Worm (Caenorhabditis elegans) whole organism, L2 larva: Measurements from ENCODE around the gene Y94H6A.7.

ENCODE experiments used
- C34F6.9 ChIP-seq: fragments of 150-350 bp; optimal IDR thresholded peaks from 2 replicates; lab custom pipeline; 2014; ENCODE audit warnings: missing biosample characterization, missing genetic modification characterization
- F13H6.1 ChIP-seq: sonication (generic microtip); optimal IDR thresholded peaks from 2 replicates; lab custom pipeline; 2016; ENCODE audit warnings: missing genetic modification characterization, missing compliant biosample characterization
- Y55F3AM.14 ChIP-seq: fragments of 200-800 bp; sonication (Bioruptor generic); optimal IDR thresholded peaks from 2 replicates; lab custom pipeline; 2018; ENCODE audit warnings: mild to moderate bottlenecking, missing genetic modification characterization, missing compliant biosample characterization
- ZK546.5 ChIP-seq: sonication (generic microtip); optimal IDR thresholded peaks from 2 replicates; lab custom pipeline; 2017; ENCODE audit warnings: missing biosample characterization, missing genetic modification characterization
- alr-1 ChIP-seq: fragments of 150-350 bp; optimal IDR thresholded peaks from 2 replicates; lab custom pipeline; 2014; ENCODE audit warnings: missing biosample characterization, missing genetic modification characterization
- aly-2 ChIP-seq: fragments of 150-350 bp; optimal IDR thresholded peaks from 2 replicates; lab custom pipeline; 2014; ENCODE audit warnings: missing biosample characterization, missing genetic modification characterization
- ama-1 ChIP-seq: fragments of 150-350 bp; optimal IDR thresholded peaks from 2 replicates; lab custom pipeline; 2018; ENCODE audit warnings: inconsistent platforms
- blmp-1 ChIP-seq: sonication (generic microtip); optimal IDR thresholded peaks from 2 replicates; lab custom pipeline; 2017; ENCODE audit warnings: missing genetic modification characterization, mild to moderate bottlenecking, missing compliant biosample characterization, antibody characterized with exemption, moderate library complexity; ENCODE audit not compliant: insufficient read depth
- ceh-16 ChIP-seq: fragments of 150-350 bp; optimal IDR thresholded peaks from 2 replicates; lab custom pipeline; 2014; ENCODE audit warnings: missing biosample characterization, missing genetic modification characterization
- ceh-82 ChIP-seq: fragments of 150-350 bp; optimal IDR thresholded peaks from 2 replicates; lab custom pipeline; 2014; ENCODE audit warnings: missing biosample characterization, missing genetic modification characterization
- crh-2 ChIP-seq: sonication (generic microtip); optimal IDR thresholded peaks from 2 replicates; lab custom pipeline; 2017; ENCODE audit warnings: missing biosample characterization, missing genetic modification characterization
- dmd-4 ChIP-seq: sonication (generic microtip); optimal IDR thresholded peaks from 2 replicates; lab custom pipeline; 2017; ENCODE audit warnings: missing biosample characterization, missing genetic modification characterization
- egl-27 ChIP-seq: sonication (generic microtip); optimal IDR thresholded peaks from 3 replicates; lab custom pipeline; 2017; ENCODE audit warnings: missing biosample characterization, missing genetic modification reagents, missing genetic modification characterization
- elt-1 ChIP-seq: fragments of 150-350 bp; optimal IDR thresholded peaks from 2 replicates; lab custom pipeline; 2014; ENCODE audit warnings: missing biosample characterization, missing genetic modification characterization
- elt-3 ChIP-seq: sonication (generic microtip); optimal IDR thresholded peaks from 2 replicates; lab custom pipeline; 2017; ENCODE audit warnings: missing biosample characterization, missing genetic modification characterization
- gmeb-1 ChIP-seq: fragments of 150-350 bp; optimal IDR thresholded peaks from 2 replicates; lab custom pipeline; 2014; ENCODE audit warnings: missing biosample characterization, missing genetic modification characterization
- lin-13 ChIP-seq: fragments of 150-350 bp; optimal IDR thresholded peaks from 2 replicates; lab custom pipeline; 2014; ENCODE audit warnings: missing biosample characterization, missing genetic modification reagents, missing genetic modification characterization
- lsy-2 ChIP-seq, 2 experiments: fragments of 150-350 bp in 1 of 2; sonication (generic microtip) in 1 of 2; optimal IDR thresholded peaks; 2 replicates each; lab custom pipeline; 2014 to 2017; ENCODE audit warnings: missing biosample characterization in 2 of 2, missing genetic modification characterization in 2 of 2
- mab-5 ChIP-seq: fragments of 150-350 bp; optimal IDR thresholded peaks from 2 replicates; lab custom pipeline; 2014; ENCODE audit warnings: missing biosample characterization, missing genetic modification characterization
- mdl-1 ChIP-seq, 2 experiments: fragments of 150-350 bp in 1 of 2; sonication (generic microtip) in 1 of 2; optimal IDR thresholded peaks; 2 replicates each; lab custom pipeline; 2017; ENCODE audit warnings: missing biosample characterization in 2 of 2, missing genetic modification characterization in 2 of 2
- nhr-11 ChIP-seq: fragments of 150-350 bp; optimal IDR thresholded peaks from 2 replicates; lab custom pipeline; 2014; ENCODE audit warnings: missing biosample characterization, missing genetic modification characterization
- nhr-12 ChIP-seq: fragments of 150-350 bp; optimal IDR thresholded peaks from 2 replicates; lab custom pipeline; 2014; ENCODE audit warnings: missing biosample characterization, missing genetic modification characterization
- nhr-129 ChIP-seq: fragments of 150-350 bp; optimal IDR thresholded peaks from 2 replicates; lab custom pipeline; 2014; ENCODE audit warnings: missing biosample characterization, missing genetic modification characterization
- nhr-21 ChIP-seq: fragments of 150-350 bp; optimal IDR thresholded peaks from 2 replicates; lab custom pipeline; 2014; ENCODE audit warnings: missing biosample characterization, missing genetic modification characterization
- nhr-23 ChIP-seq: fragments of 150-350 bp; optimal IDR thresholded peaks from 2 replicates; lab custom pipeline; 2014; ENCODE audit warnings: missing biosample characterization, missing genetic modification reagents, missing genetic modification characterization
- nhr-237 ChIP-seq: fragments of 150-350 bp; optimal IDR thresholded peaks from 2 replicates; lab custom pipeline; 2014; ENCODE audit warnings: missing biosample characterization, missing genetic modification characterization
- nhr-25 ChIP-seq: fragments of 150-350 bp; sonication (generic microtip); optimal IDR thresholded peaks from 3 replicates; lab custom pipeline; 2014; ENCODE audit warnings: missing biosample characterization, missing genetic modification characterization
- nhr-77 ChIP-seq: fragments of 150-350 bp; optimal IDR thresholded peaks from 2 replicates; lab custom pipeline; 2014; ENCODE audit warnings: missing biosample characterization, missing genetic modification characterization
- sem-4 ChIP-seq: fragments of 150-350 bp; optimal IDR thresholded peaks from 2 replicates; lab custom pipeline; 2014; ENCODE audit warnings: missing biosample characterization, missing genetic modification reagents, missing genetic modification characterization
- skn-1 ChIP-seq: sonication (generic microtip); optimal IDR thresholded peaks from 2 replicates; lab custom pipeline; 2017; ENCODE audit warnings: missing biosample characterization, missing genetic modification characterization
- sma-3 ChIP-seq: sonication (generic microtip); optimal IDR thresholded peaks from 2 replicates; lab custom pipeline; 2016; ENCODE audit warnings: missing genetic modification reagents, missing genetic modification characterization, missing compliant biosample characterization
- sma-9 ChIP-seq, 2 experiments: fragments of 150-350 bp in 1 of 2; sonication (generic microtip) in 1 of 2; optimal IDR thresholded peaks; 2 replicates each; lab custom pipeline; 2014 to 2016; ENCODE audit warnings: missing genetic modification characterization in 2 of 2, mild to moderate bottlenecking in 1 of 2, missing biosample characterization in 1 of 2, missing compliant biosample characterization in 1 of 2, missing genetic modification reagents in 1 of 2, moderate library complexity in 1 of 2
- snpc-4 ChIP-seq: fragments of 150-350 bp; optimal IDR thresholded peaks from 2 replicates; lab custom pipeline; 2014; ENCODE audit warnings: missing biosample characterization, missing genetic modification characterization
- unc-39 ChIP-seq: fragments of 150-350 bp; optimal IDR thresholded peaks from 2 replicates; lab custom pipeline; 2014; ENCODE audit warnings: missing biosample characterization, missing genetic modification characterization
- zag-1 ChIP-seq: fragments of 150-350 bp; optimal IDR thresholded peaks from 2 replicates; lab custom pipeline; 2014; ENCODE audit warnings: missing biosample characterization, missing genetic modification characterization
- ztf-1 ChIP-seq: fragments of 200-800 bp; sonication (Bioruptor generic); conservative IDR thresholded peaks from 2 replicates; pipeline ENCODE4 v1.3.6; 2022; ENCODE audit warnings: missing genetic modification characterization, missing compliant biosample characterization
- ztf-11 ChIP-seq: sonication (generic microtip); optimal IDR thresholded peaks from 2 replicates; lab custom pipeline; 2017; ENCODE audit warnings: missing biosample characterization, missing genetic modification characterization
- ztf-4 ChIP-seq: fragments of 150-350 bp; optimal IDR thresholded peaks from 2 replicates; lab custom pipeline; 2014; ENCODE audit warnings: missing biosample characterization, missing genetic modification characterization

Y94H6A.7 gene

DNA sequence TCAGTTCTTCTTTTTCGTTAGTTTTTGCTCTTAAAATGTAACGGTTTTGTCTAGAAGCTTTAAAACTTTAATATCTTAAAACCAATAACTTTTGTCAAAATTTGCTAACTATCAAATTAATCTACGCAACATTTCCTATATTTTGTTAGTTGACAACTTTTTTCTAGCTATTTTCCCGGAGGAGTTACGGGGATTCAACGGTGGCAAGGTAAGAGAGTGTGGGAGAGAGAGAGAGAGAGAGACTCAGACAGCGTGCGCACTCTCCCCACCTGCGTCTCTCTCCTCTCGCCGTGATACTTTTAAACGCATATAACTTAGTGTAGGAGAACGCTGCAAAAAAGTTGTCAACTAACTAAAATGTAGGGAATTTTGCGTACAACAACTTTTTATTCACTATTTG, 37.2 kb upstream of the Y94H6A.7 start:
- TF ChIP-seq ceh-82 (tag; lab: Kevin White, UChicago), result no peak
- TF ChIP-seq ztf-1, result no peak
- TF ChIP-seq Y55F3AM.14 (GFP tag; lab: Kevin White, UChicago), result no peak
- no peak for TF ChIP-seq nhr-12 (tag; lab: Kevin White, UChicago)
- no peak for TF ChIP-seq elt-1 (tag; lab: Kevin White, UChicago)
- TF ChIP-seq dmd-4, result no peak
- TF ChIP-seq crh-2 (tag; lab: Kevin White, UChicago), result no peak
- no peak for TF ChIP-seq sem-4 (tag; lab: Kevin White, UChicago)
- TF ChIP-seq aly-2 (tag; lab: Kevin White, UChicago), result no peak
- TF ChIP-seq nhr-77 (tag; lab: Kevin White, UChicago), result no peak
- no peak for TF ChIP-seq ztf-11 (tag; lab: Kevin White, UChicago)
- TF ChIP-seq mab-5 (tag; lab: Kevin White, UChicago), result no peak
- no peak for TF ChIP-seq blmp-1 (tag; lab: Kevin White, UChicago)
- TF ChIP-seq C34F6.9 (tag; lab: Kevin White, UChicago), result no peak
- no peak for TF ChIP-seq ama-1 (lab: Kevin White, UChicago)
- no peak for TF ChIP-seq unc-39 (tag; lab: Kevin White, UChicago)
- TF ChIP-seq lsy-2 (tag; optimal IDR thresholded peaks at IDR 0.05; lab: Kevin White, UChicago), result no peak
- no peak for TF ChIP-seq nhr-25
- no peak for TF ChIP-seq ceh-16 (tag; lab: Kevin White, UChicago)
- no peak for TF ChIP-seq nhr-21
- TF ChIP-seq, all 48 proteins: peak for 0

DNA sequence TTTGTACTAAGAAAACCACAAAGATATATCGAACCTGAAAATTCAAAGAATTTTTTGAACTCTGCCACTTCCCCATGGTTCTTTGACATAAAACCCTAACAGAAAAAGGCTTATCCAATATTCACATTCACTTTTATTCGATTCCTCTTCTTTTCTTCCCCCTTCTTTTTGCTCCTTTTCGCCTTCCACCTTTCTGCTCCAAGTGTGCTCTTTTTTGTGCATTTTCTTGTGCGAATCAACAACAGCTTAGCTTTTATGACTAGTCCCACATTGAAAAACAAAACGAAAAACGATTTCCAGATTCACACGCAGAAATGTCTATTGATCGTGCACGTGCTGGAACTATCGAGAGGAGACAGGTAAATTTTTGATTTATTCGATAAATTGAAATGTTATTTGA, 35.2 kb upstream of the Y94H6A.7 start, which contains the start of gene Y54G2A.41:
TSS of gene Y54G2A.41 (plus strand) at position 301 of the 400 bp plus-strand sequence.
- TF ChIP-seq crh-2 (tag; lab: Kevin White, UChicago) (no peak), egl-27 (tag; lab: Kevin White, UChicago) (no peak), ceh-16 (tag; lab: Kevin White, UChicago) (no peak), mdl-1 (tag; optimal IDR thresholded peaks at IDR 0.05; lab: Kevin White, UChicago) (no peak), gmeb-1 (no peak), sma-9 (GFP tag; optimal IDR thresholded peaks at IDR 0.05; lab: Kevin White, UChicago) (no peak), sma-9 (tag; optimal IDR thresholded peaks at IDR 0.05; lab: Kevin White, UChicago) (no peak), lin-13 (no peak), unc-39 (tag; lab: Kevin White, UChicago) (no peak), nhr-12 (tag; lab: Kevin White, UChicago) (no peak), elt-1 (tag; lab: Kevin White, UChicago) (no peak), skn-1 (no peak), ZK546.5 (tag; lab: Kevin White, UChicago) (no peak), ceh-82 (tag; lab: Kevin White, UChicago) (no peak), sma-3 (no peak), nhr-23 (no peak), C34F6.9 (tag; lab: Kevin White, UChicago) (no peak), F13H6.1 (no peak), nhr-129 (tag; lab: Kevin White, UChicago) (no peak), nhr-77 (tag; lab: Kevin White, UChicago) (no peak)

DNA sequence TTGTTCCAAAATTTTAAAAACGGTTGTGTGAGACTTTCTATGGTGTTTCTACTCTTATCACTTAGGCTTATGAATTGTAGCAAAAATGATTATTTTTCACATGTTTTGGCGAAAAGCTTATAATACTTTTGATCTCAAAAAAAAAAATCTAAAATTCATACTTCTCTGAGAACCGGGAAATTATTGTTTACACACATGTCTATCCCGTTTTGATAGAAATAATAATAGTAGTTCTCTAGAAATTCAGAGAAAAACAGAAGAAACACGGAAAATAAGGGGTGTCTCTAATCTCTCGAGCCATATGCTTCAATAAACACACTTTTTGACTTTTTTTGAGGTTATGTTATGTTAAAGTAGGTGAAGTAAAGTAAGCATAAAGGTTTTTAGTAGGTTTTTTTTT, 34.2 kb upstream of the Y94H6A.7 start:
- TF ChIP-seq nhr-23 (no peak), snpc-4 (tag; lab: Kevin White, UChicago) (no peak), dmd-4 (no peak), ama-1 (lab: Kevin White, UChicago) (no peak), ztf-4 (tag; lab: Kevin White, UChicago) (no peak), elt-3 (tag; lab: Kevin White, UChicago) (no peak), nhr-237 (tag; lab: Kevin White, UChicago) (no peak), lsy-2 (tag; optimal IDR thresholded peaks at IDR 0.05; lab: Kevin White, UChicago) (no peak), nhr-12 (tag; lab: Kevin White, UChicago) (no peak), sma-9 (GFP tag; optimal IDR thresholded peaks at IDR 0.05; lab: Kevin White, UChicago) (no peak), sma-9 (tag; optimal IDR thresholded peaks at IDR 0.05; lab: Kevin White, UChicago) (no peak), nhr-11 (tag; lab: Kevin White, UChicago) (no peak), elt-1 (tag; lab: Kevin White, UChicago) (no peak), zag-1 (tag; lab: Kevin White, UChicago) (no peak), alr-1 (no peak)
